Worm (Caenorhabditis elegans) whole organism, late embryonic: ENCODE data around the gene oac-53.

Experiments used
- C08G9.2 ChIP-seq: sonication (generic microtip); optimal IDR thresholded peaks from 2 replicates; lab custom pipeline; 2016; ENCODE audit warnings: mild to moderate bottlenecking, missing genetic modification characterization, moderate library complexity, missing compliant biosample characterization
- ama-1 ChIP-seq: fragments of 150-350 bp; optimal IDR thresholded peaks from 2 replicates; lab custom pipeline; 2014
- ets-4 ChIP-seq: sonication (generic microtip); optimal IDR thresholded peaks from 2 replicates; lab custom pipeline; 2016; ENCODE audit warnings: missing genetic modification characterization, missing compliant biosample characterization
- eyg-1 ChIP-seq: sonication (generic microtip); optimal IDR thresholded peaks from 2 replicates; lab custom pipeline; 2016; ENCODE audit warnings: missing genotype, missing genetic modification characterization, missing compliant biosample characterization
- hlh-13 ChIP-seq: fragments of 200-800 bp; sonication (Bioruptor generic); optimal IDR thresholded peaks from 2 replicates; lab custom pipeline; 2018; ENCODE audit warnings: mild to moderate bottlenecking, missing genetic modification characterization, missing compliant biosample characterization
- mec-3 ChIP-seq: sonication (generic microtip); optimal IDR thresholded peaks from 2 replicates; lab custom pipeline; 2016; ENCODE audit warnings: borderline replicate concordance, missing genetic modification characterization, missing compliant biosample characterization
- pha-4 ChIP-seq: fragments of 150-350 bp; optimal IDR thresholded peaks from 2 replicates; lab custom pipeline; 2018; ENCODE audit warnings: missing biosample characterization, missing genetic modification reagents, missing genetic modification characterization
- pqm-1 ChIP-seq: sonication (generic microtip); optimal IDR thresholded peaks from 2 replicates; lab custom pipeline; 2016; ENCODE audit warnings: missing genetic modification characterization, missing compliant biosample characterization
- pros-1 ChIP-seq: fragments of 150-350 bp; optimal IDR thresholded peaks from 2 replicates; lab custom pipeline; 2014; ENCODE audit warnings: missing biosample characterization, missing genetic modification reagents, missing genetic modification characterization
- ref-2 ChIP-seq: sonication (generic microtip); optimal IDR thresholded peaks from 2 replicates; lab custom pipeline; 2016; ENCODE audit warnings: missing genetic modification characterization, missing compliant biosample characterization
- unc-42 ChIP-seq: sonication (generic microtip); optimal IDR thresholded peaks from 2 replicates; lab custom pipeline; 2016; ENCODE audit warnings: missing genotype, missing genetic modification characterization, missing compliant biosample characterization
- ztf-16 ChIP-seq: sonication (generic microtip); optimal IDR thresholded peaks from 2 replicates; lab custom pipeline; 2017; ENCODE audit warnings: missing genetic modification characterization, missing compliant biosample characterization

DNA sequence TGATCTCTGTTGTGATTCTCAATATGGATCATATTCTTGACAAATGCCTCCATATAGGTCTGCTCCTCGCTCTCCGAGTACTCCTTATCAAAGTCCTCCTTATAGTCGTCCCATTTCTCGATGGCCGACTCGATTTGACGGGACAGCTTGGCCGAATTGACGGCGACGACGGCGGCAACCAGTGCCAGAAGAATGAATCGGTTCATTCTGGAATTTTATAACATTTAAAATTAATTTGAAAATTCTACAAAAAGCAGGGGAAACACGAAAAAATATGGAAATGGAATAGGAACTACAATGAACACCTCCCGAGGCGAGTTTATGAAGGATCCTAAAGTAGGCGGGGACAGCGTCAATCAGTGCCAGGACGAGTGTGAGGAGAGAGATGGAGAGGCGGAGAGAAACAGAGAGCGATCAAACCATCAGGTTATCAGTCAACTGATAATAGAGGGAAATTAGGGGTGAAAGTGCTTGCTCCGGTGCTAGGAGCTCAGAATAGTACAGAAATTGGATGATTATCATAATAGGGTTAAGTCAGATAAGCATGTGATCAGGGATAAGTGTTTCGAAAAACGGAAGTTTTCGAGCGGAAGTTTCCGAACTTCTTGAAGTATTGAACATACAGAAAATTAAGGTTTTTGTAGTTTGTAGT, 32.5 kb downstream of the oac-53 start, which contains the start of gene cpl-1:
- TF ChIP-seq ets-4 (tag; lab: Kevin White, UChicago) = no peak
- TF ChIP-seq C08G9.2 (tag; lab: Kevin White, UChicago) = no peak
- no peak for TF ChIP-seq pros-1 (tag; lab: Kevin White, UChicago)
- TF ChIP-seq pha-4 (tag; lab: Kevin White, UChicago) = no peak
- TF ChIP-seq ama-1 = no peak
- TF ChIP-seq ztf-16 (tag; lab: Kevin White, UChicago) = no peak
- no peak for TF ChIP-seq pqm-1 (tag; lab: Kevin White, UChicago)
- no peak for TF ChIP-seq ref-2 (tag; lab: Kevin White, UChicago)
- no peak for TF ChIP-seq eyg-1 (tag; lab: Kevin White, UChicago)
- TF ChIP-seq mec-3 = no peak
- no peak for TF ChIP-seq unc-42
- no peak for TF ChIP-seq hlh-13 (GFP tag; lab: Kevin White, UChicago)
